Fruit fly (Drosophila melanogaster): ENCODE measurements around the gene spir.

spir gene

DNA sequence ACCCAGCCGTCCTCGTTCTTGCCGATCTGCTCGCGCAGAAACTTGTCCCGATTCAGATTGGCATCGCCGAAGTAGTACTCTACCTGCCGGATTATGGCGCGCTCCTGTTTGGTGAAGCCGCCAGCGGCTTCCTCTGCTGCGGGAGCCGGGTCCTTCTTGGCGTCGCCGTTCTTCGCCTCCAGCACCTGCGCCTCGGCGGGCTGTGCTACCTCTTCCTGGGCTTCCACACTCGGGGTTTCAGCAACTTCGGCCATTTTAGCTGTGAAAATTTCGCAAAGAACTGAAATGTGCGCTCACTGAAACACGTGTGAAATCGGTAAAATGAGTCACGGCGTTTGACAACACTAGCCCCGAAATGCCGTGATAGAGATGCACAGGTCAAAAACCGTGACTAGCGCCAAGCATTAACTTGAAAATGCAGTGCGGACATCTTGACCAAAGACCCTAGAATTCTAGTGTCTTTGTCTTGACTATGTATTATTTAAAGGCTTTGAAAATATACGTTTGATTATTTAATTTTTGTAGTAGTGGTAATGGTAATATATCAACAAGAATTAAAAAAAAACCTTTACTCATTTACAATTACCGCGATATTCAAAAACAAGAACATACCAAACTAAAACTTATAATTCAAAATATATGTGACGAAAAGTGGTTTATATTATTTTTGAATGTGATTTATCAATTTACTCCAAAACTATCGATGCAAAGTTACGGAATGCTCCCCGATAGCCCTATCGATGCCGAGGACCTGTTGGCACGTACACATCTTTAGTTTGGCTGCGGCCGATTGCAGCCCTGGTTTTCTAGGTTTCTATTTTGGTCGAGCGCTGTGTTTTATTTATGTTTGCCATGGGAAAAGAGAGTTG lies 38.9 kb downstream of the spir start, which contains the start of the genes La and RtGEF (continued):
- TF ChIP-seq CG6254 (GFP tag; optimal IDR thresholded peaks at IDR 0.05) (no peak), fd64A (GFP tag; optimal IDR thresholded peaks at IDR 0.05) (no peak)

DNA sequence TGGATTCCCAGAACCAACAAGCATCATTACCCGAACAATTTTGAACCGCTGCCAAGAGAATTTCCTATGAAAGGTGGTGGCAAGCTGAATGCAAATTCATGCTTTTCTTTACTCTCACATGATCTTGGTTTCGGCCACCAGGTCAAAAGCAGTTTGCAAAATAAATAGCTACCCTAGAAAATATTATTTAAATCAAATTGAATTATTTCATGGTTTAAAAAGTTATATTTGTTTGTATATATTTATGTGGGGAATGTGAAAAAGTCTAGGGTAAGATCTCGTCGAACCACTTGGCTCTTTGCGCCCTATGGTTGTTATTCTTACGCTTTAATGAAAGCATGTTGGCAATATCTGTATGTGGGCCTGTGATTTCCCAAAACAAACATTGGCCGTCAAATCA lies 40.7 kb downstream of the spir start:
- peak; percentile 24; the same call in 1 of the 2 replicates for TF ChIP-seq E2f2 (GFP tag; IDR thresholded peaks at IDR 0.05)
- peak; percentile 26 for TF ChIP-seq Ets65A (GFP tag)
- no peak for TF ChIP-seq CG16813 (GFP tag; IDR thresholded peaks at IDR 0.05; ENCODE audit: partially characterized antibody)
- no peak for TF ChIP-seq croc (GFP tag; conservative IDR thresholded peaks at IDR 0.05)
- no peak for TF ChIP-seq pan (optimal IDR thresholded peaks at IDR 0.05)
- TF ChIP-seq pan (GFP tag; optimal IDR thresholded peaks at IDR 0.05 in 1 of 2, IDR thresholded peaks at IDR 0.05 in 1 of 2), result peak in 1 of 2 experiments; percentile 43
- 0 out of 3 replicates have a peak, but pooled peaks have one; percentile 39 for TF ChIP-seq dysf (GFP tag; IDR thresholded peaks at IDR 0.05)
- TF ChIP-seq CG13424 (tag; optimal IDR thresholded peaks at IDR 0.05), result peak; percentile 7
- TF ChIP-seq row (GFP tag; IDR thresholded peaks at IDR 0.05), result peak; percentile 50
- 0 out of 2 replicates have a peak, but pooled peaks have one; percentile 11 for TF ChIP-seq stc (GFP tag; IDR thresholded peaks at IDR 0.05)
- no peak for TF ChIP-seq chif (GFP tag; optimal IDR thresholded peaks at IDR 0.05)
- TF ChIP-seq CG14441 (GFP tag; IDR thresholded peaks at IDR 0.05), result peak; percentile 24; the same call in 1 of the 2 replicates
- TF ChIP-seq Jarid2 (GFP tag; optimal IDR thresholded peaks at IDR 0.05), result no peak
- no peak for TF ChIP-seq gt (GFP tag; IDR thresholded peaks at IDR 0.05)
- peak; percentile 41; the same call in 1 of the 2 replicates for TF ChIP-seq ranshi (GFP tag; IDR thresholded peaks at IDR 0.05)
- TF ChIP-seq Med (GFP tag), result peak; percentile 65
- TF ChIP-seq prd (optimal IDR thresholded peaks at IDR 0.05), result no peak
- TF ChIP-seq prd (GFP tag; IDR thresholded peaks at IDR 0.05), result peak; percentile 43; the same call in 1 of the 3 replicates
- TF ChIP-seq vvl (GFP tag; IDR thresholded peaks at IDR 0.05), result 0 out of 2 replicates have a peak, but pooled peaks have one; percentile 27
- TF ChIP-seq CG11456 (GFP tag; IDR thresholded peaks at IDR 0.05), result 0 out of 3 replicates have a peak, but pooled peaks have one; percentile 27
- TF ChIP-seq Ssrp (tag; optimal IDR thresholded peaks at IDR 0.05), result peak; percentile 12
- no peak for TF ChIP-seq CG15011 (GFP tag; optimal IDR thresholded peaks at IDR 0.05)
- no peak for TF ChIP-seq dimm (GFP tag; IDR thresholded peaks at IDR 0.05)
- no peak for TF ChIP-seq CG11504 (tag; optimal IDR thresholded peaks at IDR 0.05)
- no peak for TF ChIP-seq bcd (GFP tag; optimal IDR thresholded peaks at IDR 0.05)
- no peak for TF ChIP-seq CG13296 (GFP tag; optimal IDR thresholded peaks at IDR 0.05)
- no peak for TF ChIP-seq CG8290 (GFP tag; optimal IDR thresholded peaks at IDR 0.05)
- TF ChIP-seq CG8290 (tag; optimal IDR thresholded peaks at IDR 0.05), result no peak
- TF ChIP-seq pita (GFP tag; optimal IDR thresholded peaks at IDR 0.05), result no peak
- peak; percentile 17; the same call in 1 of the 3 replicates for TF ChIP-seq tgo (GFP tag; IDR thresholded peaks at IDR 0.05)
- peak; percentile 50; the same call in 1 of the 3 replicates for TF ChIP-seq ci (GFP tag; IDR thresholded peaks at IDR 0.05)
- no peak for TF ChIP-seq CG6765 (GFP tag; optimal IDR thresholded peaks at IDR 0.05)
- TF ChIP-seq Adf1 (GFP tag; IDR thresholded peaks at IDR 0.05), result no peak
- 0 out of 2 replicates have a peak, but pooled peaks have one; percentile 9 for TF ChIP-seq Ada2b (GFP tag; IDR thresholded peaks at IDR 0.05)
- TF ChIP-seq CG10979 (tag; optimal IDR thresholded peaks at IDR 0.05), result peak; percentile 13
- TF ChIP-seq Dip2 (GFP tag; IDR thresholded peaks at IDR 0.05), result no peak
- TF ChIP-seq grn (GFP tag; optimal IDR thresholded peaks at IDR 0.05), result no peak
- peak; percentile 24; the same call in 1 of the 2 replicates for TF ChIP-seq CG6689 (GFP tag; IDR thresholded peaks at IDR 0.05)
- no peak for TF ChIP-seq CG34224 (GFP tag; IDR thresholded peaks at IDR 0.05; ENCODE audit: partially characterized antibody)
- peak; percentile 14 for TF ChIP-seq nmo (GFP tag; optimal IDR thresholded peaks at IDR 0.05)
- peak; percentile 49 for TF ChIP-seq Drgx (GFP tag; IDR thresholded peaks at IDR 0.05)
- TF ChIP-seq D19B (GFP tag; optimal IDR thresholded peaks at IDR 0.05), result peak; percentile 47
- TF ChIP-seq CG15479 (GFP tag; optimal IDR thresholded peaks at IDR 0.05), result no peak
- TF ChIP-seq CG14710 (tag; optimal IDR thresholded peaks at IDR 0.05), result no peak
- no peak for TF ChIP-seq salm (tag; optimal IDR thresholded peaks at IDR 0.05)
- TF ChIP-seq Sox102F (GFP tag; optimal IDR thresholded peaks at IDR 0.05), result peak; percentile 52

Data from whole organism, embryonic.